Worm (Caenorhabditis elegans): ENCODE measurements around the gene col-17.
A peak's percentile ranks its signal among the peaks of the same experiment; 100 is the strongest.

The col-17 gene

ce11 chrII:4856113-4856512 is 11.3 kb downstream of the col-17 start:
- TF ChIP-seq nhr-76 (tag; optimal IDR thresholded peaks at IDR 0.05), result no peak
- no peak for TF ChIP-seq sup-37 (GFP tag; optimal IDR thresholded peaks at IDR 0.05)
- no peak for TF ChIP-seq ama-1 (optimal IDR thresholded peaks at IDR 0.05)
- TF ChIP-seq F16B12.6 (tag; optimal IDR thresholded peaks at IDR 0.05), result no peak
- no peak for TF ChIP-seq xbp-1 (tag; optimal IDR thresholded peaks at IDR 0.05)
- TF ChIP-seq lsy-2 (tag; optimal IDR thresholded peaks at IDR 0.05), result peak in 1 of 2 experiments; percentile 34
- peak; percentile 30 for TF ChIP-seq snu-23 (GFP tag; optimal IDR thresholded peaks at IDR 0.05)
- no peak for TF ChIP-seq C04F5.9 (tag; optimal IDR thresholded peaks at IDR 0.05)
- peak; percentile 52 for TF ChIP-seq lin-14 (GFP tag; optimal IDR thresholded peaks at IDR 0.05)
- TF ChIP-seq mep-1 (tag; optimal IDR thresholded peaks at IDR 0.05), result peak; percentile 41
- TF ChIP-seq ets-5 (GFP tag; IDR thresholded peaks at IDR 0.05), result no peak
- no peak for TF ChIP-seq egl-13 (tag; optimal IDR thresholded peaks at IDR 0.05)
- no peak for TF ChIP-seq unc-130 (tag; optimal IDR thresholded peaks at IDR 0.05)
- TF ChIP-seq lin-39 (tag; optimal IDR thresholded peaks at IDR 0.05), result no peak
- TF ChIP-seq elt-2 (tag; optimal IDR thresholded peaks at IDR 0.05), result peak; percentile 11
- TF ChIP-seq irx-1 (tag; optimal IDR thresholded peaks at IDR 0.05), result no peak
- no peak for TF ChIP-seq Y116A8C.19 (tag; optimal IDR thresholded peaks at IDR 0.05; ENCODE audit: borderline replicate concordance)
- peak; percentile 76 for TF ChIP-seq zip-4 (GFP tag; optimal IDR thresholded peaks at IDR 0.05)
- peak; percentile 53 for TF ChIP-seq blmp-1 (tag; optimal IDR thresholded peaks at IDR 0.05)
- TF ChIP-seq unc-62 (GFP tag; optimal IDR thresholded peaks at IDR 0.05), result no peak
- peak; percentile 57 for TF ChIP-seq skn-1 (tag; optimal IDR thresholded peaks at IDR 0.05)
- TF ChIP-seq ceh-82 (tag; optimal IDR thresholded peaks at IDR 0.05), result no peak
- no peak for TF ChIP-seq sptf-1 (tag; optimal IDR thresholded peaks at IDR 0.05)
- peak; percentile 45 for TF ChIP-seq fkh-8 (tag; optimal IDR thresholded peaks at IDR 0.05)
- TF ChIP-seq nhr-77 (tag; optimal IDR thresholded peaks at IDR 0.05), result no peak
- TF ChIP-seq rnt-1 (tag; optimal IDR thresholded peaks at IDR 0.05), result no peak
- TF ChIP-seq egl-27 (tag; optimal IDR thresholded peaks at IDR 0.05), result no peak
- no peak for TF ChIP-seq nhr-237 (tag; optimal IDR thresholded peaks at IDR 0.05)
- TF ChIP-seq efl-1 (optimal IDR thresholded peaks at IDR 0.05), result no peak
- no peak for TF ChIP-seq efl-1 (GFP tag; optimal IDR thresholded peaks at IDR 0.05 in 1 of 2)
- TF ChIP-seq dsc-1 (tag; optimal IDR thresholded peaks at IDR 0.05), result peak; percentile 70
- TF ChIP-seq nhr-85 (tag), result peak; percentile 88
- no peak for TF ChIP-seq ces-1 (GFP tag; optimal IDR thresholded peaks at IDR 0.05)
- no peak for TF ChIP-seq mdl-1 (tag; optimal IDR thresholded peaks at IDR 0.05)
- no peak for TF ChIP-seq zag-1 (tag; optimal IDR thresholded peaks at IDR 0.05)
- TF ChIP-seq nhr-11 (tag; optimal IDR thresholded peaks at IDR 0.05), result no peak
- TF ChIP-seq lin-15B (tag; optimal IDR thresholded peaks at IDR 0.05), result no peak
- TF ChIP-seq tlp-1 (tag; optimal IDR thresholded peaks at IDR 0.05), result no peak
- TF ChIP-seq unc-98 (GFP tag; IDR thresholded peaks at IDR 0.05), result no peak
- no peak for TF ChIP-seq ztf-4 (tag; optimal IDR thresholded peaks at IDR 0.05)
- peak; percentile 25 for TF ChIP-seq nhr-47 (tag; optimal IDR thresholded peaks at IDR 0.05)
- no peak for TF ChIP-seq vab-15 (tag; optimal IDR thresholded peaks at IDR 0.05)
- TF ChIP-seq aly-2 (tag; optimal IDR thresholded peaks at IDR 0.05), result no peak
- no peak for TF ChIP-seq nhr-84 (tag; optimal IDR thresholded peaks at IDR 0.05)
- no peak for TF ChIP-seq pqm-1 (tag; optimal IDR thresholded peaks at IDR 0.05)
- TF ChIP-seq snpc-4 (tag; optimal IDR thresholded peaks at IDR 0.05), result no peak
- TF ChIP-seq elt-3 (tag; optimal IDR thresholded peaks at IDR 0.05), result peak in 1 of 6 experiments; percentile 56
- no peak for TF ChIP-seq ztf-11 (tag; optimal IDR thresholded peaks at IDR 0.05)
- TF ChIP-seq swsn-7 (tag; optimal IDR thresholded peaks at IDR 0.05), result no peak
- no peak for TF ChIP-seq mef-2 (tag; optimal IDR thresholded peaks at IDR 0.05)
- no peak for TF ChIP-seq tbx-2 (tag; optimal IDR thresholded peaks at IDR 0.05)
- no peak for TF ChIP-seq fkh-4 (tag; optimal IDR thresholded peaks at IDR 0.05; ENCODE audit: borderline replicate concordance)
- peak; percentile 1 to 41 (median 7) for TF ChIP-seq dpl-1 (GFP tag; optimal IDR thresholded peaks at IDR 0.05)
- TF ChIP-seq mab-9 (GFP tag; IDR thresholded peaks at IDR 0.05), result no peak
- no peak for TF ChIP-seq ceh-90 (tag; optimal IDR thresholded peaks at IDR 0.05)
- TF ChIP-seq C16A3.4 (tag; optimal IDR thresholded peaks at IDR 0.05), result no peak

Data from whole organism, L1 larva.